Fruit fly (Drosophila melanogaster): ENCODE measurements around the gene aay.

The aay gene

dm6 chr3L:9446731-9447238 is 23.7 kb downstream of the aay start, which contains the start of gene CG3529 (continued):
- TF ChIP-seq CG3163 (GFP tag; optimal IDR thresholded peaks at IDR 0.05), result no peak
- TF ChIP-seq gsb (GFP tag; IDR thresholded peaks at IDR 0.05), result 0 out of 2 replicates have a peak, but pooled peaks have one; percentile 28
- TF ChIP-seq CG8281 (tag; optimal IDR thresholded peaks at IDR 0.05), result no peak
- TF ChIP-seq CG6654 (GFP tag; optimal IDR thresholded peaks at IDR 0.05), result no peak
- no peak for TF ChIP-seq cg (GFP tag; optimal IDR thresholded peaks at IDR 0.05)
- TF ChIP-seq gfzf (GFP tag; optimal IDR thresholded peaks at IDR 0.05), result peak; percentile 92
- no peak for TF ChIP-seq aop (GFP tag; IDR thresholded peaks at IDR 0.05)
- no peak for TF ChIP-seq CG13296 (GFP tag; optimal IDR thresholded peaks at IDR 0.05)
- TF ChIP-seq lilli (GFP tag; optimal IDR thresholded peaks at IDR 0.05), result peak; percentile 21
- TF ChIP-seq Mad (GFP tag; optimal IDR thresholded peaks at IDR 0.05), result peak; percentile 18
- 0 out of 3 replicates have a peak, but pooled peaks have one; percentile 19 for TF ChIP-seq CG17361 (GFP tag; IDR thresholded peaks at IDR 0.05)
- peak; percentile 61 for TF ChIP-seq trem (tag; optimal IDR thresholded peaks at IDR 0.05)
- no peak for TF ChIP-seq CG14965 (GFP tag; optimal IDR thresholded peaks at IDR 0.05; ENCODE audit: borderline replicate concordance)
- TF ChIP-seq Lpt (GFP tag; optimal IDR thresholded peaks at IDR 0.05), result no peak
- peak; percentile 34 for TF ChIP-seq sug (tag; optimal IDR thresholded peaks at IDR 0.05)
- TF ChIP-seq CG7963 (GFP tag; IDR thresholded peaks at IDR 0.05; ENCODE audit: partially characterized antibody), result no peak
- no peak for TF ChIP-seq peb (GFP tag; IDR thresholded peaks at IDR 0.05)
- no peak for TF ChIP-seq CG18011 (GFP tag; optimal IDR thresholded peaks at IDR 0.05)
- TF ChIP-seq HHEX (GFP tag; optimal IDR thresholded peaks at IDR 0.05), result no peak
- TF ChIP-seq ind (GFP tag; optimal IDR thresholded peaks at IDR 0.05), result no peak
- TF ChIP-seq CG8924 (tag; optimal IDR thresholded peaks at IDR 0.05), result peak; percentile 59
- no peak for TF ChIP-seq CG11560 (tag; IDR thresholded peaks at IDR 0.05)
- peak; percentile 18 for TF ChIP-seq odd (GFP tag; optimal IDR thresholded peaks at IDR 0.05)
- no peak for TF ChIP-seq Neu2 (GFP tag; optimal IDR thresholded peaks at IDR 0.05; ENCODE audit: borderline replicate concordance)
- peak; percentile 36 for TF ChIP-seq gem (tag; optimal IDR thresholded peaks at IDR 0.05)
- no peak for TF ChIP-seq ERR (GFP tag; optimal IDR thresholded peaks at IDR 0.05)
- TF ChIP-seq CG10366 (GFP tag; IDR thresholded peaks at IDR 0.05), result no peak
- TF ChIP-seq BEAF-32 (GFP tag; optimal IDR thresholded peaks at IDR 0.05), result peak; percentile 47
- peak; percentile 28 for TF ChIP-seq CG6765 (GFP tag; optimal IDR thresholded peaks at IDR 0.05)
- TF ChIP-seq stwl (tag; optimal IDR thresholded peaks at IDR 0.05), result peak; percentile 69
- TF ChIP-seq pita (GFP tag; optimal IDR thresholded peaks at IDR 0.05), result no peak
- no peak for TF ChIP-seq tio (GFP tag; optimal IDR thresholded peaks at IDR 0.05)
- TF ChIP-seq HmgZ (tag; optimal IDR thresholded peaks at IDR 0.05), result peak; percentile 3
- no peak for TF ChIP-seq bsh (GFP tag; optimal IDR thresholded peaks at IDR 0.05)
- TF ChIP-seq CG13287 (GFP tag; IDR thresholded peaks at IDR 0.05; ENCODE audit: partially characterized antibody), result peak; percentile 29; the same call in 1 of the 2 replicates
- no peak for TF ChIP-seq NK7.1 (GFP tag; optimal IDR thresholded peaks at IDR 0.05)
- TF ChIP-seq CG18262 (tag; optimal IDR thresholded peaks at IDR 0.05), result peak; percentile 18
- peak; percentile 1 for TF ChIP-seq CG15269 (tag; optimal IDR thresholded peaks at IDR 0.05)
- TF ChIP-seq B-H1 (GFP tag; IDR thresholded peaks at IDR 0.05), result no peak
- TF ChIP-seq TFAM (GFP tag; optimal IDR thresholded peaks at IDR 0.05), result no peak
- TF ChIP-seq CG6791 (GFP tag; IDR thresholded peaks at IDR 0.05; ENCODE audit: partially characterized antibody), result 0 out of 3 replicates have a peak, but pooled peaks have one; percentile 46
- TF ChIP-seq CG1529 (GFP tag; optimal IDR thresholded peaks at IDR 0.05), result no peak
- TF ChIP-seq cad (GFP tag; optimal IDR thresholded peaks at IDR 0.05), result no peak
- peak; percentile 62 for TF ChIP-seq Ets65A (GFP tag)
- TF ChIP-seq CG12659 (GFP tag; optimal IDR thresholded peaks at IDR 0.05), result peak; percentile 70
- TF ChIP-seq CG8944 (GFP tag; optimal IDR thresholded peaks at IDR 0.05), result peak; percentile 10
- TF ChIP-seq crp (GFP tag; optimal IDR thresholded peaks at IDR 0.05), result peak in 1 of 2 experiments; percentile 2
- TF ChIP-seq Med (GFP tag), result peak; percentile 81
- no peak for TF ChIP-seq Jarid2 (GFP tag; optimal IDR thresholded peaks at IDR 0.05)
- TF ChIP-seq klu (GFP tag; IDR thresholded peaks at IDR 0.05), result peak; percentile 72

Measured in whole organism, embryonic.